Worm (Caenorhabditis elegans) whole organism, late embryonic: ENCODE measurements around the gene F49E11.2.

Experiments used
- F13H6.1 ChIP-seq: sonication (generic microtip); optimal IDR thresholded peaks from 2 replicates; lab custom pipeline; 2016; ENCODE audit warnings: missing genetic modification characterization, missing compliant biosample characterization
- K09A11.1 ChIP-seq: sonication (generic microtip); optimal IDR thresholded peaks from 2 replicates; lab custom pipeline; 2017; ENCODE audit warnings: antibody characterized with exemption, mild to moderate bottlenecking, missing genetic modification characterization, missing compliant biosample characterization; ENCODE audit not compliant: insufficient read depth
- ahr-1 ChIP-seq: sonication (generic microtip); optimal IDR thresholded peaks from 2 replicates; lab custom pipeline; 2016; ENCODE audit warnings: missing genetic modification characterization, missing compliant biosample characterization
- ceh-18 ChIP-seq: sonication (generic microtip); optimal IDR thresholded peaks from 2 replicates; lab custom pipeline; 2016; ENCODE audit warnings: missing genetic modification characterization, missing compliant biosample characterization
- ceh-19 ChIP-seq: fragments of 200-800 bp; sonication (Bioruptor generic); optimal IDR thresholded peaks from 2 replicates; lab custom pipeline; 2018; ENCODE audit warnings: mild to moderate bottlenecking, missing genetic modification characterization, missing compliant biosample characterization
- ceh-2 ChIP-seq: sonication (generic microtip); optimal IDR thresholded peaks from 2 replicates; lab custom pipeline; 2016; ENCODE audit warnings: missing genotype, missing genetic modification characterization, missing compliant biosample characterization
- ceh-22 ChIP-seq: sonication (generic microtip); optimal IDR thresholded peaks from 2 replicates; lab custom pipeline; 2017; ENCODE audit warnings: missing biosample characterization, missing genetic modification characterization
- ceh-24 ChIP-seq: sonication (generic microtip); optimal IDR thresholded peaks from 2 replicates; lab custom pipeline; 2016; ENCODE audit warnings: mild to moderate bottlenecking, missing genetic modification characterization, missing compliant biosample characterization
- ceh-30 ChIP-seq: fragments of 150-350 bp; optimal IDR thresholded peaks from 2 replicates; lab custom pipeline; 2014; ENCODE audit warnings: missing biosample characterization, missing genetic modification characterization
- ceh-31 ChIP-seq: sonication (generic microtip); optimal IDR thresholded peaks from 2 replicates; lab custom pipeline; 2016; ENCODE audit warnings: missing genetic modification characterization, missing compliant biosample characterization
- ceh-48 ChIP-seq: sonication (generic microtip); optimal IDR thresholded peaks from 2 replicates; lab custom pipeline; 2016; ENCODE audit warnings: missing genetic modification characterization, inconsistent platforms, missing compliant biosample characterization
- ceh-6 ChIP-seq: fragments of 200-800 bp; sonication (Bioruptor generic); optimal IDR thresholded peaks from 2 replicates; lab custom pipeline; 2018; ENCODE audit warnings: mild to moderate bottlenecking, missing genetic modification characterization, missing compliant biosample characterization
- ceh-9 ChIP-seq: sonication (generic microtip); optimal IDR thresholded peaks from 2 replicates; lab custom pipeline; 2016; ENCODE audit warnings: mild to moderate bottlenecking, missing genetic modification characterization, inconsistent platforms, missing compliant biosample characterization
- che-1 ChIP-seq: sonication (generic microtip); optimal IDR thresholded peaks from 2 replicates; lab custom pipeline; 2016; ENCODE audit warnings: mild to moderate bottlenecking, missing genetic modification characterization, missing compliant biosample characterization
- dmd-4 ChIP-seq: sonication (generic microtip); optimal IDR thresholded peaks from 2 replicates; lab custom pipeline; 2016; ENCODE audit warnings: borderline replicate concordance, missing genetic modification characterization, missing compliant biosample characterization
- dve-1 ChIP-seq: sonication (generic microtip); optimal IDR thresholded peaks from 2 replicates; lab custom pipeline; 2017; ENCODE audit warnings: antibody characterized with exemption, mild to moderate bottlenecking, missing genetic modification characterization, missing compliant biosample characterization
- elt-2 ChIP-seq: sonication (generic microtip); optimal IDR thresholded peaks from 2 replicates; lab custom pipeline; 2016; ENCODE audit warnings: missing genetic modification reagents, missing genetic modification characterization, missing compliant biosample characterization
- fax-1 ChIP-seq: sonication (generic microtip); optimal IDR thresholded peaks from 2 replicates; lab custom pipeline; 2016; ENCODE audit warnings: missing genotype, missing genetic modification characterization, missing compliant biosample characterization
- fkh-10 ChIP-seq: fragments of 150-350 bp; optimal IDR thresholded peaks from 2 replicates; lab custom pipeline; 2014; ENCODE audit warnings: missing biosample characterization, missing genetic modification reagents, missing genetic modification characterization
- hlh-13 ChIP-seq: fragments of 200-800 bp; sonication (Bioruptor generic); optimal IDR thresholded peaks from 2 replicates; lab custom pipeline; 2018; ENCODE audit warnings: mild to moderate bottlenecking, missing genetic modification characterization, missing compliant biosample characterization
- hlh-15 ChIP-seq: sonication (generic microtip); optimal IDR thresholded peaks from 2 replicates; lab custom pipeline; 2016; ENCODE audit warnings: missing genetic modification characterization, missing compliant biosample characterization
- hlh-30 ChIP-seq: sonication (generic microtip); optimal IDR thresholded peaks from 2 replicates; lab custom pipeline; 2017; ENCODE audit warnings: antibody characterized with exemption, missing genetic modification characterization, missing compliant biosample characterization; ENCODE audit not compliant: insufficient read depth
- hlh-6 ChIP-seq: sonication (generic microtip); optimal IDR thresholded peaks from 2 replicates; lab custom pipeline; 2016; ENCODE audit warnings: missing genotype, missing genetic modification characterization, missing compliant biosample characterization
- lim-6 ChIP-seq: sonication (generic microtip); optimal IDR thresholded peaks from 2 replicates; lab custom pipeline; 2016; ENCODE audit warnings: missing genetic modification characterization, missing compliant biosample characterization
- lin-11 ChIP-seq: fragments of 200-800 bp; sonication (Bioruptor generic); optimal IDR thresholded peaks from 2 replicates; lab custom pipeline; 2018; ENCODE audit warnings: mild to moderate bottlenecking, missing genetic modification characterization, missing compliant biosample characterization
- madf-2 ChIP-seq: sonication (generic microtip); optimal IDR thresholded peaks from 2 replicates; lab custom pipeline; 2017; ENCODE audit warnings: missing genetic modification characterization, missing compliant biosample characterization
- nhr-232 ChIP-seq: sonication (generic microtip); optimal IDR thresholded peaks from 2 replicates; lab custom pipeline; 2016; ENCODE audit warnings: missing genetic modification characterization, missing compliant biosample characterization
- npax-4 ChIP-seq: sonication (generic microtip); optimal IDR thresholded peaks from 2 replicates; lab custom pipeline; 2016; ENCODE audit warnings: missing genetic modification characterization, missing compliant biosample characterization
- pag-3 ChIP-seq: sonication (generic microtip); optimal IDR thresholded peaks from 2 replicates; lab custom pipeline; 2016; ENCODE audit warnings: missing compliant biosample characterization, missing genetic modification characterization, borderline replicate concordance
- pax-1 ChIP-seq: fragments of 150-350 bp; optimal IDR thresholded peaks from 2 replicates; lab custom pipeline; 2014; ENCODE audit warnings: missing biosample characterization, missing genetic modification characterization
- pha-2 ChIP-seq: sonication (generic microtip); optimal IDR thresholded peaks from 2 replicates; lab custom pipeline; 2017; ENCODE audit warnings: mild to moderate bottlenecking, missing genetic modification characterization, missing compliant biosample characterization
- pha-4 ChIP-seq: fragments of 150-350 bp; optimal IDR thresholded peaks from 2 replicates; lab custom pipeline; 2018; ENCODE audit warnings: missing biosample characterization, missing genetic modification reagents, missing genetic modification characterization
- sox-2 ChIP-seq: fragments of 200-800 bp; sonication (Bioruptor generic); IDR thresholded peaks from 2 replicates; pipeline ENCODE4 v1.3.6; 2022; ENCODE audit warnings: missing genetic modification reagents, missing genetic modification characterization, missing compliant biosample characterization
- sox-4 ChIP-seq: sonication (generic microtip); optimal IDR thresholded peaks from 2 replicates; lab custom pipeline; 2017; ENCODE audit warnings: mild to moderate bottlenecking, missing genetic modification characterization, inconsistent platforms, missing compliant biosample characterization
- tbx-7 ChIP-seq: sonication (generic microtip); optimal IDR thresholded peaks from 2 replicates; lab custom pipeline; 2016; ENCODE audit warnings: missing genotype, missing genetic modification characterization, missing compliant biosample characterization
- unc-3 ChIP-seq, 2 experiments: fragments of 200-800 bp in 1 of 2; sonication (Bioruptor generic) in 1 of 2; sonication (generic microtip) in 1 of 2; conservative IDR thresholded peaks in 1 of 2; optimal IDR thresholded peaks in 1 of 2; 2 replicates each; pipeline versions ENCODE4 v1.3.6 to Lab custom; 2016 to 2022; ENCODE audit warnings: missing compliant biosample characterization in 2 of 2, missing genetic modification characterization in 2 of 2, missing genetic modification reagents in 1 of 2
- unc-42 ChIP-seq: sonication (generic microtip); optimal IDR thresholded peaks from 2 replicates; lab custom pipeline; 2016; ENCODE audit warnings: missing genotype, missing genetic modification characterization, missing compliant biosample characterization
- unc-55 ChIP-seq: sonication (generic microtip); optimal IDR thresholded peaks from 2 replicates; lab custom pipeline; 2017; ENCODE audit warnings: missing biosample characterization, missing genetic modification reagents, missing genetic modification characterization
- unc-86 ChIP-seq: sonication (generic microtip); optimal IDR thresholded peaks from 2 replicates; lab custom pipeline; 2016; ENCODE audit warnings: missing genetic modification characterization, missing compliant biosample characterization

F49E11.2 gene

ce11 chrIV:13082836-13083763 lies 44.3 kb upstream of the F49E11.2 start:
- no peak for TF ChIP-seq hlh-6 (tag; lab: Kevin White, UChicago)
- no peak for TF ChIP-seq sox-4 (tag; lab: Kevin White, UChicago)
- TF ChIP-seq unc-86, result no peak
- TF ChIP-seq elt-2 (tag; lab: Kevin White, UChicago), result no peak
- TF ChIP-seq pag-3 (tag; lab: Kevin White, UChicago), result no peak
- no peak for TF ChIP-seq ceh-18
- TF ChIP-seq nhr-232, result no peak

- TF ChIP-seq tbx-7 (tag; lab: Kevin White, UChicago) (no peak), ceh-18 (no peak), hlh-15 (tag; lab: Kevin White, UChicago) (no peak), F13H6.1 (tag; lab: Kevin White, UChicago) (no peak), ceh-30 (no peak), dve-1 (tag; lab: Kevin White, UChicago) (no peak), ceh-31 (tag; lab: Kevin White, UChicago) (no peak), ceh-19 (GFP tag; lab: Kevin White, UChicago) (no peak)
These were observed 43.3 kb upstream of the F49E11.2 start for ce11 chrIV:13082106-13082505.

- TF ChIP-seq lin-11 (tag; lab: Kevin White, UChicago) (no peak), hlh-30 (tag; lab: Kevin White, UChicago) (no peak), npax-4 (no peak), pax-1 (tag; lab: Kevin White, UChicago) (no peak), sox-2 (GFP tag; lab: Robert Waterston, UW) (no peak), K09A11.1 (no peak), nhr-232 (no peak), ceh-24 (tag; lab: Kevin White, UChicago) (no peak)
These were observed 42.1 kb upstream of the F49E11.2 start for ce11 chrIV:13080861-13081260.

ce11 chrIV:13080185-13080584 lies 41.4 kb upstream of the F49E11.2 start:
- no peak for TF ChIP-seq ceh-24 (tag; lab: Kevin White, UChicago)
- no peak for TF ChIP-seq madf-2
- TF ChIP-seq dmd-4 (tag; lab: Kevin White, UChicago), result no peak
- TF ChIP-seq unc-42, result no peak
- no peak for TF ChIP-seq hlh-15 (tag; lab: Kevin White, UChicago)
- TF ChIP-seq ahr-1, result no peak
- TF ChIP-seq sox-4 (tag; lab: Kevin White, UChicago), result no peak
- TF ChIP-seq ceh-22 (tag; lab: Kevin White, UChicago), result no peak
- TF ChIP-seq ceh-19 (GFP tag; lab: Kevin White, UChicago), result no peak
- no peak for TF ChIP-seq unc-55 (GFP tag; lab: Kevin White, UChicago)
- TF ChIP-seq lim-6 (tag; lab: Kevin White, UChicago), result no peak
- no peak for TF ChIP-seq unc-3 (GFP tag; conservative IDR thresholded peaks at IDR 0.05; lab: Robert Waterston, UW)
- no peak for TF ChIP-seq unc-3 (tag; optimal IDR thresholded peaks at IDR 0.05; lab: Kevin White, UChicago)
- TF ChIP-seq ceh-48 (tag; lab: Kevin White, UChicago), result no peak
- TF ChIP-seq, all 69 proteins: peak for 0

ce11 chrIV:13079119-13079518 lies 40.3 kb upstream of the F49E11.2 start, which contains the start of gene C39E9.8:
Gene C39E9.8, plus strand, starts transcription at chrIV:13079446.
- TF ChIP-seq ceh-48 (tag; lab: Kevin White, UChicago) (no peak), ceh-6 (no peak), ceh-2 (tag; lab: Kevin White, UChicago) (no peak), unc-3 (GFP tag; conservative IDR thresholded peaks at IDR 0.05; lab: Robert Waterston, UW) (no peak), unc-3 (tag; optimal IDR thresholded peaks at IDR 0.05; lab: Kevin White, UChicago) (no peak), hlh-13 (GFP tag; lab: Kevin White, UChicago) (no peak), ceh-31 (tag; lab: Kevin White, UChicago) (no peak), fax-1 (tag; lab: Kevin White, UChicago) (no peak), lin-11 (tag; lab: Kevin White, UChicago) (no peak), ceh-9 (tag; lab: Kevin White, UChicago) (no peak), ceh-30 (no peak), fkh-10 (GFP tag; lab: Kevin White, UChicago) (no peak), pha-4 (no peak), pha-2 (tag; lab: Kevin White, UChicago) (no peak), che-1 (no peak)
